Worm (Caenorhabditis elegans) whole organism, young adult: ENCODE results near the gene srd-16.

Experiments
- B0035.1 ChIP-seq: sonication (generic microtip); optimal IDR thresholded peaks from 2 replicates; lab custom pipeline; 2016; ENCODE audit warnings: missing genetic modification characterization, mild to moderate bottlenecking, missing compliant biosample characterization, missing genotype, missing genetic modification reagents
- ama-1 ChIP-seq, 3 experiments: fragments of 150-350 bp in 1 of 3; sonication (generic microtip) in 2 of 3; optimal IDR thresholded peaks; 2 replicates each; lab custom pipeline; 2014 to 2018; ENCODE audit warnings: missing biosample characterization in 2 of 3, missing genetic modification characterization in 2 of 3, missing genetic modification reagents in 2 of 3
- attf-6 ChIP-seq: fragments of 200-800 bp; sonication (Bioruptor generic); IDR thresholded peaks from 2 replicates; pipeline ENCODE4 v1.3.6; 2022; ENCODE audit warnings: missing genetic modification reagents, missing genetic modification characterization, missing compliant biosample characterization
- bed-1 ChIP-seq: fragments of 200-800 bp; sonication (Bioruptor generic); IDR thresholded peaks from 2 replicates; pipeline ENCODE4 v1.3.6; 2022; ENCODE audit warnings: missing genetic modification reagents, missing genetic modification characterization, missing compliant biosample characterization
- hmg-20 ChIP-seq: fragments of 200-800 bp; sonication (Bioruptor generic); IDR thresholded peaks from 2 replicates; pipeline ENCODE4 v1.3.6; 2022; ENCODE audit warnings: missing genetic modification reagents, missing genetic modification characterization, missing compliant biosample characterization
- mxl-1 ChIP-seq: sonication (generic microtip); optimal IDR thresholded peaks from 2 replicates; lab custom pipeline; 2016; ENCODE audit warnings: missing genetic modification characterization, missing compliant biosample characterization
- snpc-3.4 ChIP-seq: sonication (generic microtip); optimal IDR thresholded peaks from 2 replicates; lab custom pipeline; 2017; ENCODE audit warnings: missing genetic modification characterization, mild to moderate bottlenecking, missing compliant biosample characterization, antibody characterized with exemption, moderate library complexity, missing genotype, missing genetic modification reagents
- ztf-22 ChIP-seq: fragments of 200-800 bp; sonication (Bioruptor generic); optimal IDR thresholded peaks from 2 replicates; lab custom pipeline; 2018; ENCODE audit warnings: mild to moderate bottlenecking, missing genetic modification characterization, moderate library complexity, missing compliant biosample characterization
- ztf-26 ChIP-seq: sonication (generic microtip); optimal IDR thresholded peaks from 2 replicates; lab custom pipeline; 2017; ENCODE audit warnings: missing genetic modification characterization, missing compliant biosample characterization

ce11 chrV:5851631-5852030 lies 48.2 kb downstream of the srd-16 start:
- TF ChIP-seq ztf-22 (no peak), snpc-3.4 (tag; lab: Kevin White, UChicago) (no peak), hmg-20 (GFP tag; lab: Robert Waterston, UW) (no peak), attf-6 (GFP tag; lab: Robert Waterston, UW) (no peak), bed-1 (GFP tag; lab: Robert Waterston, UW) (no peak), ztf-26 (tag; lab: Kevin White, UChicago) (no peak), ama-1 (optimal IDR thresholded peaks at IDR 0.05; lab: Kevin White, UChicago) (no peak), ama-1 (GFP tag; optimal IDR thresholded peaks at IDR 0.05; lab: Kevin White, UChicago) (no peak), mxl-1 (tag; lab: Kevin White, UChicago) (no peak), B0035.1 (tag; lab: Kevin White, UChicago) (no peak)
